Worm (Caenorhabditis elegans): Measurements from ENCODE around the gene bgal-2.

- TF ChIP-seq him-1 (tag; optimal IDR thresholded peaks at IDR 0.05): no peak
- TF ChIP-seq W03F9.2 (tag; optimal IDR thresholded peaks at IDR 0.05): no peak
These were observed 23.0 kb upstream of the bgal-2 start for ce11 chrX:6761211-6761610.
